Worm (Caenorhabditis elegans) whole organism, L2 larva: ENCODE data around the gene K09H11.11.

Source experiments
- C34F6.9 ChIP-seq: fragments of 150-350 bp; optimal IDR thresholded peaks from 2 replicates; lab custom pipeline; 2014; ENCODE audit warnings: missing biosample characterization, missing genetic modification characterization
- R02D3.7 ChIP-seq: fragments of 150-350 bp; optimal IDR thresholded peaks from 2 replicates; lab custom pipeline; 2014; ENCODE audit warnings: missing biosample characterization, missing genetic modification characterization
- ZK546.5 ChIP-seq: sonication (generic microtip); optimal IDR thresholded peaks from 2 replicates; lab custom pipeline; 2017; ENCODE audit warnings: missing biosample characterization, missing genetic modification characterization
- egl-27 ChIP-seq: sonication (generic microtip); optimal IDR thresholded peaks from 3 replicates; lab custom pipeline; 2017; ENCODE audit warnings: missing biosample characterization, missing genetic modification reagents, missing genetic modification characterization
- fos-1 ChIP-seq: fragments of 150-350 bp; optimal IDR thresholded peaks from 2 replicates; lab custom pipeline; 2014; ENCODE audit warnings: missing biosample characterization, missing genetic modification characterization
- lin-13 ChIP-seq: fragments of 150-350 bp; optimal IDR thresholded peaks from 2 replicates; lab custom pipeline; 2014; ENCODE audit warnings: missing biosample characterization, missing genetic modification reagents, missing genetic modification characterization
- mdl-1 ChIP-seq, 2 experiments: fragments of 150-350 bp in 1 of 2; sonication (generic microtip) in 1 of 2; optimal IDR thresholded peaks; 2 replicates each; lab custom pipeline; 2017; ENCODE audit warnings: missing biosample characterization in 2 of 2, missing genetic modification characterization in 2 of 2
- nhr-11 ChIP-seq: fragments of 150-350 bp; optimal IDR thresholded peaks from 2 replicates; lab custom pipeline; 2014; ENCODE audit warnings: missing biosample characterization, missing genetic modification characterization
- nhr-129 ChIP-seq: fragments of 150-350 bp; optimal IDR thresholded peaks from 2 replicates; lab custom pipeline; 2014; ENCODE audit warnings: missing biosample characterization, missing genetic modification characterization
- nhr-237 ChIP-seq: fragments of 150-350 bp; optimal IDR thresholded peaks from 2 replicates; lab custom pipeline; 2014; ENCODE audit warnings: missing biosample characterization, missing genetic modification characterization
- snpc-4 ChIP-seq: fragments of 150-350 bp; optimal IDR thresholded peaks from 2 replicates; lab custom pipeline; 2014; ENCODE audit warnings: missing biosample characterization, missing genetic modification characterization
- unc-39 ChIP-seq: fragments of 150-350 bp; optimal IDR thresholded peaks from 2 replicates; lab custom pipeline; 2014; ENCODE audit warnings: missing biosample characterization, missing genetic modification characterization
- zag-1 ChIP-seq: fragments of 150-350 bp; optimal IDR thresholded peaks from 2 replicates; lab custom pipeline; 2014; ENCODE audit warnings: missing biosample characterization, missing genetic modification characterization

DNA sequence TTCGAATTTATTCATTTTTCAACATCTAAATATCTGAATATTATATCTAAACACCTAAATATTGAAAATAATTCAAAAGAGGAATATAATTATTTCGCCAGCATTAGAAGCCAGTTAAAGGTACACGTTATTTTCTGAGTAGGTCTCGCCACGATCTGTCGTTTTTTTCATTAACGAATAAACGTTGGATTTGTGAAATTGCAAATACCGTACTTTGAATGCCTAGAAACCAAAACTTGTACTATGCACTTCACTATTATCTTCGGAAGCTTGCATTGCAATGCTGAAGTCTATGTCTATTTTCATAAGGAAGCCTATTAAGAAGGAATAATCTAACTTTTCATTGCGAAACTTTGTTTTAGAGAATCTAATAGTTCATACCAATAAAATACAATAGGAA is 17.4 kb upstream of the K09H11.11 start:
- TF ChIP-seq mdl-1 (tag; optimal IDR thresholded peaks at IDR 0.05; lab: Kevin White, UChicago) (no peak), egl-27 (tag; lab: Kevin White, UChicago) (no peak), nhr-237 (tag; lab: Kevin White, UChicago) (no peak), nhr-11 (tag; lab: Kevin White, UChicago) (no peak), lin-13 (GFP tag; lab: Kevin White, UChicago) (no peak), snpc-4 (tag; lab: Kevin White, UChicago) (no peak), C34F6.9 (tag; lab: Kevin White, UChicago) (no peak), nhr-129 (tag; lab: Kevin White, UChicago) (no peak), fos-1 (tag; lab: Kevin White, UChicago) (no peak), unc-39 (tag; lab: Kevin White, UChicago) (no peak), R02D3.7 (tag; lab: Kevin White, UChicago) (no peak), zag-1 (tag; lab: Kevin White, UChicago) (no peak), ZK546.5 (tag; lab: Kevin White, UChicago) (no peak)
